Fruit fly (Drosophila melanogaster) whole organism: Measurements from ENCODE around the gene CG4133.

Experiments used
- CG8478 ChIP-seq: fragments of >200 bp; optimal IDR thresholded peaks from 2 replicates; lab custom pipeline; 2018; ENCODE audit warnings: inconsistent platforms
- Dll ChIP-seq: fragments of >200 bp; optimal IDR thresholded peaks from 2 replicates; lab custom pipeline; 2017
- EcR ChIP-seq, 2 experiments: fragments of >200 bp; optimal IDR thresholded peaks; 2 replicates each; lab custom pipeline; 2017; ENCODE audit warnings: missing biosample characterization in 2 of 2, missing genetic modification characterization in 2 of 2, missing genetic modification reagents in 2 of 2
- pan ChIP-seq: fragments of >200 bp; optimal IDR thresholded peaks from 2 replicates; lab custom pipeline; 2017
- psq ChIP-seq: fragments of >200 bp; optimal IDR thresholded peaks from 2 replicates; lab custom pipeline; 2017
- usp ChIP-seq: fragments of >200 bp; optimal IDR thresholded peaks from 2 replicates; lab custom pipeline; 2017; ENCODE audit warnings: missing biosample characterization, missing genetic modification characterization, mixed read lengths

The CG4133 gene

dm6 chr2L:493274-493673, 37.9 kb downstream of the CG4133 start:
- TF ChIP-seq usp (GFP tag; lab: Kevin White, UChicago) (no peak), CG8478 (lab: Kevin White, UChicago) (no peak), psq (lab: Kevin White, UChicago) (no peak), pan (lab: Kevin White, UChicago) (no peak), Dll (lab: Kevin White, UChicago) (no peak), EcR (GFP tag; optimal IDR thresholded peaks at IDR 0.05; lab: Kevin White, UChicago) (no peak)

- no peak for TF ChIP-seq pan (lab: Kevin White, UChicago)
These were observed 40.3 kb downstream of the CG4133 start for dm6 chr2L:495381-496240.

DNA sequence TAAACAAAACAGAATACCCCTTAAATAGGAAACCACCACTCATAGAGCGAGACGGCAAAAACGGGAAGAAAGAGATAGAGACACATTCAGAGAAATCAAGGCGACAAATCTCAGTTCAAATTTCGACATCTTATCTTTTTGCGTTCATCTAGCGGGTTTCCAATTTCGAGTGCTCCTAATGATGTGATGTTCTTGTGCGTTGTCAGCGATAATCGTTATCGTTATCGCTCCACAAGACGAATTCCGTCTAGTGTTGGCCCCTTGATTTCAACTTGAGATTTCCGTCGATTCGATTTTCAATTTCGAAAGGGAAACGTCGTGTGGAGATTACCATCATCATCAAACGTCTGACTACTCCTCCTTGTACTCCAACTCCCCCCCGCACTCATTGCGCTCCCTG, 41.1 kb downstream of the CG4133 start:
- no peak for TF ChIP-seq psq (lab: Kevin White, UChicago)
- no peak for TF ChIP-seq Dll (lab: Kevin White, UChicago)

- no peak for TF ChIP-seq Dll (lab: Kevin White, UChicago)
- no peak for TF ChIP-seq EcR (GFP tag; optimal IDR thresholded peaks at IDR 0.05; lab: Kevin White, UChicago)
- TF ChIP-seq usp (GFP tag; lab: Kevin White, UChicago): no peak
These were observed 41.5 kb downstream of the CG4133 start for dm6 chr2L:496841-497240.

DNA sequence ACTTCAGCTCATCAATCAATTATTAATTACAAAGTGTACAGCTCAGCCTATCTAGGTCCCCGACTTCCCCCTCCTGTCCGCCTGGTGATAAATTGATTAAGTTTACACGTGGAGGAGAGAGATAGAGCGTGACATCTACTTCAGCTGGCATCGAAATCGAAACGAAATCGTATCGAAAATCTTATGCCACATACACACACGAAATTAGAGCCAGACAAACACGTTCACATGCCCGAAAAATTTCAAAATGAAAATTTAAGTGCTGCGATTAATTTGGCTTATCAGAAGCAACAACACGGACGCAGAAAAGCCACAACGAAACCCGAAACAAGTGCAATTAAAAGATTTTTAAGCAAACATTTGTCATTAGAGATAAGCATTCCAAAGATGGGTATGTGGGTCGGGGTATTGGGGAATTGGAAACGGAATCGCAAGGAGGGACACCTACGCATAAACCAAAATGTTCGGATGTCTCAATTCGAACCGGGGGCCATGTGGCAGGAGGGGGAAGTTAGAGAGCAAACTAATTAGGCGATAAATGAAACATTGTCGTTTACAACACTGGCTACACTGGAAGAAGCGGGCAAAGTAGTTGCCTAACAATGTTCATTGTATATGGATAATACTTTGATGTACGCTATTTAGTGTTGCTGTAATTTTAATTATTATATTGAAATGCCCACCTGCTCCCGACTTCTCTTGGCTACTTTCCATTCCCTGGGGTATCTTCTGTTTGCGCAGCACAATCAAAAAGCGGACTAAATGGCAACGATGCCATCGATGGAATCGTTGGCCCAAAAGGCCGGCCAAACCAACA, 42.5 kb downstream of the CG4133 start:
- TF ChIP-seq pan (lab: Kevin White, UChicago) (no peak), usp (GFP tag; lab: Kevin White, UChicago) (no peak)

DNA sequence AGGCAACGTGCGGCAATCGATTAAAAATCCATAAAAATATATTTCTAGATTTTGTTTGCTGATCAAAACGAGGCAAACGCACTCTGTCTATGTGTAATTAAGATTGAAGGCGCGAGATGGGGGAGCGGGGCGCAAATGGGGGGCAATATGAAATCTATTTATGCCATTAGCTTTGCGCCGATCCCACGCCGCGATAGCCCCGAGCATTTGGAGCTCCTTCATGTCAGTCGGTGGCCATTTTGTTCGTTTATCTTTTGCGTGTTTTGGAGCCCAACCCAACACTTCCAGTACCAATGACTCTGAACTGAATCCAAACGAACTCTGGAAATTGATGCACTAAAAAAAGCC, 43.1 kb downstream of the CG4133 start:
- TF ChIP-seq pan (lab: Kevin White, UChicago) (no peak), Dll (lab: Kevin White, UChicago) (no peak), CG8478 (lab: Kevin White, UChicago) (no peak), psq (lab: Kevin White, UChicago) (no peak), EcR (GFP tag; optimal IDR thresholded peaks at IDR 0.05; lab: Kevin White, UChicago) (no peak), usp (GFP tag; lab: Kevin White, UChicago) (no peak)

- no peak for TF ChIP-seq pan (lab: Kevin White, UChicago)
- peak; percentile 49 for TF ChIP-seq Dll (lab: Kevin White, UChicago)
These were observed 44.6 kb downstream of the CG4133 start for dm6 chr2L:499939-500338.

- TF ChIP-seq pan (lab: Kevin White, UChicago) (no peak), CG8478 (lab: Kevin White, UChicago) (no peak), usp (GFP tag; lab: Kevin White, UChicago) (no peak), Dll (lab: Kevin White, UChicago) (no peak), EcR (GFP tag; optimal IDR thresholded peaks at IDR 0.05; lab: Kevin White, UChicago) (no peak), psq (lab: Kevin White, UChicago) (no peak)
These were observed 46.3 kb downstream of the CG4133 start for dm6 chr2L:501622-502021.

DNA sequence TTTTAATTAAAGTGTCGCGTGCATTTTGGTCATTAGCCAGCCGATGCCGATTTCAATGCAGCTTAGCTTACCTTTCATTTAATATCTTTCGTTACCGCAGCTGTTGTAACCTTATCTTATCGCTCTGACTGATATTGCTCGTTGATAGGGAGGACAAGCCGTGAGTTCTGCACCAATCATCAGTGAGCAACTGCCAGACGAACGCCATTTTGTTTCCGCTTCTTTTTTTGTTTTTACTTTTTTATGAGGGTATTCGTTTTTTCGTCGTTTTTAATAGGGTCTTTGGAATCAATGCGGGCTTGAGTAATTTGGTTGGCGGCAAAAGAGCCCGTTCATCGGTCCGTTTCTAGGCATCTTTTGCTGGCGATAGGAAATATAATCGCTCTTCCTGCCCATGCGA, 49.7 kb downstream of the CG4133 start:
- TF ChIP-seq pan (lab: Kevin White, UChicago) (no peak), Dll (lab: Kevin White, UChicago) (no peak), EcR (GFP tag; optimal IDR thresholded peaks at IDR 0.05; lab: Kevin White, UChicago) (no peak), psq (lab: Kevin White, UChicago) (no peak), CG8478 (lab: Kevin White, UChicago) (no peak), usp (GFP tag; lab: Kevin White, UChicago) (no peak)

DNA sequence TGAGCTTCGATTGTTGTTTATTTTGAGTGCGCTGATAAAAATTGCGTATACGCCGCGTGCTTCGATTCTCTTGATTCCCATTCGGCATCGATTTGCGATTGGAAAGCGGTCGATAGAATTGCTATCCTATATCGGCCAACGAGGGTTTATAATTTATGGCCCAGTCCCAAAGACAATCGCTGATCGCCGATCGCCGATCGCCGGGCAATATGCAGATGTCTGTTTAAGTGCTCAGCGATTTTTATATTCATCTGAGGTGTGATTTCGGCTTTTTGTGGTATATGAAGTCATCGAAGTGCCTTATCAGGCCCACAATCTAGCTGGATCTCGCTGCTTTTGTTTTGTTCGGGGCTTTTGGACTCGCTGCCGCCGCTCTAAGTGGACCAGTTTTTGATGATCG, 51.1 kb downstream of the CG4133 start:
- TF ChIP-seq psq (lab: Kevin White, UChicago) (no peak), usp (GFP tag; lab: Kevin White, UChicago) (no peak), CG8478 (lab: Kevin White, UChicago) (no peak), pan (lab: Kevin White, UChicago) (no peak), Dll (lab: Kevin White, UChicago) (no peak), EcR (GFP tag; optimal IDR thresholded peaks at IDR 0.05; lab: Kevin White, UChicago) (no peak)

DNA sequence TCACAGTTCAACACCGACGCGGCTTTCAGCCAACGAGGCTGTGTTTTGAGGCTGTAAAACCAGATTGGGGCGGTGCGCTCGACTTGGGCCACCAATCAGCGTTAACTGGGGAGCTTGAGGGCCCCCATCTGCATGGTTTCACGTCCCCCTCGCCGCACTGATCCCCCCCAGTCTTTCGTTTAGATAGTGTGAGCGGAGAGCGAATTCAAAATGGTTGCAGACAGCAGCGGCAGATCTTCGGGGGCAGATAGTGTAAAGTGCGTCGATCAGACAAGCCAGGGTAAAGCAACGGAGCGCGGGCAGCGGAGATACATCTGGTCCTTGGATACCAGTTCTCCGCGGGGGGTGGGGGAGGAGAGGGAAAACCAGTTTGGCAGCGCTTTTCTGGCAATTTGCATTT, 51.8 kb downstream of the CG4133 start:
- no peak for TF ChIP-seq pan (lab: Kevin White, UChicago)
- no peak for TF ChIP-seq Dll (lab: Kevin White, UChicago)
- no peak for TF ChIP-seq CG8478 (lab: Kevin White, UChicago)
- TF ChIP-seq psq (lab: Kevin White, UChicago): no peak
- no peak for TF ChIP-seq usp (GFP tag; lab: Kevin White, UChicago)
- no peak for TF ChIP-seq EcR (GFP tag; optimal IDR thresholded peaks at IDR 0.05; lab: Kevin White, UChicago)
